Worm (Caenorhabditis elegans) whole organism, late embryonic: Measurements from ENCODE around the gene B0416.2.
A peak's percentile ranks its signal among the peaks of the same experiment; 100 is the strongest.

Source experiments
- C08G9.2 ChIP-seq: sonication (generic microtip); optimal IDR thresholded peaks from 2 replicates; lab custom pipeline; 2016; ENCODE audit warnings: mild to moderate bottlenecking, missing genetic modification characterization, moderate library complexity, missing compliant biosample characterization
- C38D4.7 ChIP-seq: fragments of 200-800 bp; sonication (Bioruptor generic); optimal IDR thresholded peaks from 2 replicates; lab custom pipeline; 2018; ENCODE audit warnings: mild to moderate bottlenecking, missing genetic modification characterization, moderate library complexity, missing compliant biosample characterization
- F13H6.1 ChIP-seq: sonication (generic microtip); optimal IDR thresholded peaks from 2 replicates; lab custom pipeline; 2016; ENCODE audit warnings: missing genetic modification characterization, missing compliant biosample characterization
- Y22D7AL.16 ChIP-seq: sonication (generic microtip); optimal IDR thresholded peaks from 2 replicates; lab custom pipeline; 2016; ENCODE audit warnings: missing genetic modification characterization, missing compliant biosample characterization
- ama-1 ChIP-seq: fragments of 150-350 bp; optimal IDR thresholded peaks from 2 replicates; lab custom pipeline; 2014
- ceh-14 ChIP-seq: sonication (generic microtip); optimal IDR thresholded peaks from 2 replicates; lab custom pipeline; 2016; ENCODE audit warnings: missing genotype, missing genetic modification characterization, missing compliant biosample characterization
- ceh-18 ChIP-seq: sonication (generic microtip); optimal IDR thresholded peaks from 2 replicates; lab custom pipeline; 2016; ENCODE audit warnings: missing genetic modification characterization, missing compliant biosample characterization
- ceh-2 ChIP-seq: sonication (generic microtip); optimal IDR thresholded peaks from 2 replicates; lab custom pipeline; 2016; ENCODE audit warnings: missing genotype, missing genetic modification characterization, missing compliant biosample characterization
- ceh-30 ChIP-seq: fragments of 150-350 bp; optimal IDR thresholded peaks from 2 replicates; lab custom pipeline; 2014; ENCODE audit warnings: missing biosample characterization, missing genetic modification characterization
- ceh-31 ChIP-seq: sonication (generic microtip); optimal IDR thresholded peaks from 2 replicates; lab custom pipeline; 2016; ENCODE audit warnings: missing genetic modification characterization, missing compliant biosample characterization
- ceh-34 ChIP-seq: sonication (generic microtip); optimal IDR thresholded peaks from 2 replicates; lab custom pipeline; 2016; ENCODE audit warnings: mild to moderate bottlenecking, missing genetic modification characterization, missing compliant biosample characterization
- ceh-45 ChIP-seq: fragments of 200-800 bp; sonication (Bioruptor generic); IDR thresholded peaks from 2 replicates; pipeline ENCODE4 v1.3.6; 2022; ENCODE audit warnings: missing genetic modification reagents, missing genetic modification characterization, missing compliant biosample characterization
- ceh-9 ChIP-seq: sonication (generic microtip); optimal IDR thresholded peaks from 2 replicates; lab custom pipeline; 2016; ENCODE audit warnings: mild to moderate bottlenecking, missing genetic modification characterization, inconsistent platforms, missing compliant biosample characterization
- che-1 ChIP-seq: sonication (generic microtip); optimal IDR thresholded peaks from 2 replicates; lab custom pipeline; 2016; ENCODE audit warnings: mild to moderate bottlenecking, missing genetic modification characterization, missing compliant biosample characterization
- dmd-4 ChIP-seq: sonication (generic microtip); optimal IDR thresholded peaks from 2 replicates; lab custom pipeline; 2016; ENCODE audit warnings: borderline replicate concordance, missing genetic modification characterization, missing compliant biosample characterization
- dve-1 ChIP-seq: sonication (generic microtip); optimal IDR thresholded peaks from 2 replicates; lab custom pipeline; 2017; ENCODE audit warnings: antibody characterized with exemption, mild to moderate bottlenecking, missing genetic modification characterization, missing compliant biosample characterization
- ets-4 ChIP-seq: sonication (generic microtip); optimal IDR thresholded peaks from 2 replicates; lab custom pipeline; 2016; ENCODE audit warnings: missing genetic modification characterization, missing compliant biosample characterization
- fax-1 ChIP-seq: sonication (generic microtip); optimal IDR thresholded peaks from 2 replicates; lab custom pipeline; 2016; ENCODE audit warnings: missing genotype, missing genetic modification characterization, missing compliant biosample characterization
- fkh-10 ChIP-seq: fragments of 150-350 bp; optimal IDR thresholded peaks from 2 replicates; lab custom pipeline; 2014; ENCODE audit warnings: missing biosample characterization, missing genetic modification reagents, missing genetic modification characterization
- fkh-6 ChIP-seq: sonication (generic microtip); optimal IDR thresholded peaks from 2 replicates; lab custom pipeline; 2016; ENCODE audit warnings: missing genetic modification characterization, missing compliant biosample characterization
- hlh-13 ChIP-seq: fragments of 200-800 bp; sonication (Bioruptor generic); optimal IDR thresholded peaks from 2 replicates; lab custom pipeline; 2018; ENCODE audit warnings: mild to moderate bottlenecking, missing genetic modification characterization, missing compliant biosample characterization
- hlh-30 ChIP-seq: sonication (generic microtip); optimal IDR thresholded peaks from 2 replicates; lab custom pipeline; 2017; ENCODE audit warnings: antibody characterized with exemption, missing genetic modification characterization, missing compliant biosample characterization; ENCODE audit not compliant: insufficient read depth
- hlh-8 ChIP-seq: sonication (generic microtip); optimal IDR thresholded peaks from 2 replicates; lab custom pipeline; 2016; ENCODE audit warnings: missing genotype, missing genetic modification characterization, missing compliant biosample characterization
- lim-6 ChIP-seq: sonication (generic microtip); optimal IDR thresholded peaks from 2 replicates; lab custom pipeline; 2016; ENCODE audit warnings: missing genetic modification characterization, missing compliant biosample characterization
- lin-11 ChIP-seq: fragments of 200-800 bp; sonication (Bioruptor generic); optimal IDR thresholded peaks from 2 replicates; lab custom pipeline; 2018; ENCODE audit warnings: mild to moderate bottlenecking, missing genetic modification characterization, missing compliant biosample characterization
- madf-2 ChIP-seq: sonication (generic microtip); optimal IDR thresholded peaks from 2 replicates; lab custom pipeline; 2017; ENCODE audit warnings: missing genetic modification characterization, missing compliant biosample characterization
- nfya-1 ChIP-seq: sonication (generic microtip); optimal IDR thresholded peaks from 2 replicates; lab custom pipeline; 2017; ENCODE audit warnings: missing genetic modification characterization, mild to moderate bottlenecking, missing compliant biosample characterization, antibody characterized with exemption, moderate library complexity
- nhr-232 ChIP-seq: sonication (generic microtip); optimal IDR thresholded peaks from 2 replicates; lab custom pipeline; 2016; ENCODE audit warnings: missing genetic modification characterization, missing compliant biosample characterization
- npax-4 ChIP-seq: sonication (generic microtip); optimal IDR thresholded peaks from 2 replicates; lab custom pipeline; 2016; ENCODE audit warnings: missing genetic modification characterization, missing compliant biosample characterization
- pax-1 ChIP-seq: fragments of 150-350 bp; optimal IDR thresholded peaks from 2 replicates; lab custom pipeline; 2014; ENCODE audit warnings: missing biosample characterization, missing genetic modification characterization
- pha-2 ChIP-seq: sonication (generic microtip); optimal IDR thresholded peaks from 2 replicates; lab custom pipeline; 2017; ENCODE audit warnings: mild to moderate bottlenecking, missing genetic modification characterization, missing compliant biosample characterization
- pha-4 ChIP-seq: fragments of 150-350 bp; optimal IDR thresholded peaks from 2 replicates; lab custom pipeline; 2018; ENCODE audit warnings: missing biosample characterization, missing genetic modification reagents, missing genetic modification characterization
- pqm-1 ChIP-seq: sonication (generic microtip); optimal IDR thresholded peaks from 2 replicates; lab custom pipeline; 2016; ENCODE audit warnings: missing genetic modification characterization, missing compliant biosample characterization
- pros-1 ChIP-seq: fragments of 150-350 bp; optimal IDR thresholded peaks from 2 replicates; lab custom pipeline; 2014; ENCODE audit warnings: missing biosample characterization, missing genetic modification reagents, missing genetic modification characterization
- rnt-1 ChIP-seq: sonication (generic microtip); optimal IDR thresholded peaks from 2 replicates; lab custom pipeline; 2016; ENCODE audit warnings: missing genetic modification characterization, missing compliant biosample characterization
- sox-2 ChIP-seq: fragments of 200-800 bp; sonication (Bioruptor generic); IDR thresholded peaks from 2 replicates; pipeline ENCODE4 v1.3.6; 2022; ENCODE audit warnings: missing genetic modification reagents, missing genetic modification characterization, missing compliant biosample characterization
- sox-4 ChIP-seq: sonication (generic microtip); optimal IDR thresholded peaks from 2 replicates; lab custom pipeline; 2017; ENCODE audit warnings: mild to moderate bottlenecking, missing genetic modification characterization, inconsistent platforms, missing compliant biosample characterization
- tbx-2 ChIP-seq: sonication (generic microtip); optimal IDR thresholded peaks from 2 replicates; lab custom pipeline; 2016; ENCODE audit warnings: missing genetic modification characterization, missing compliant biosample characterization
- tbx-7 ChIP-seq: sonication (generic microtip); optimal IDR thresholded peaks from 2 replicates; lab custom pipeline; 2016; ENCODE audit warnings: missing genotype, missing genetic modification characterization, missing compliant biosample characterization
- ttx-3 ChIP-seq: sonication (generic microtip); optimal IDR thresholded peaks from 2 replicates; lab custom pipeline; 2016; ENCODE audit warnings: missing genetic modification reagents, missing genetic modification characterization, missing compliant biosample characterization
- ztf-16 ChIP-seq: sonication (generic microtip); optimal IDR thresholded peaks from 2 replicates; lab custom pipeline; 2017; ENCODE audit warnings: missing genetic modification characterization, missing compliant biosample characterization

B0416.2 gene

DNA sequence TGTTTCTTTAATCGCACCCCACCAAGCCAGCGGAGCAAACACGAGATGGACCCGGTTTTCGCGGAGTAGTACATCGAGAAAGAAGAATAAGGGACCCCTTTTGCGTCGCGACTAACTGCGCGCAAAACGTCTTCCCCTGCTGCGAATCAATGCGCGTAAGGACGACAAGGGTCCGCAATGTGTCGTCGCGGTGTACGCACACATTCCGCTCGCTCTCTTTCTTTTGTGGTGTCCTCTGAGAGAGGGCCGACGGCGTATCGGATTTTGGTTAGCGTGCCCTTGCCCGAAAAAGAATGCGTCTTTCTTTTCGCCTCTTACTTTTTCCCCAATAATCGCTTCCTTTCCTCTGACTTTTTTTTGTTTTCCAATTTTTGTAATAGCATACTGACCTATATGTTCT is 38.9 kb downstream of the B0416.2 start (continued):
- TF ChIP-seq ttx-3 (tag; lab: Kevin White, UChicago) = no peak
- peak; percentile 2 for TF ChIP-seq fax-1 (tag; lab: Kevin White, UChicago)
- peak; percentile 25 for TF ChIP-seq C08G9.2 (tag; lab: Kevin White, UChicago)
- no peak for TF ChIP-seq dve-1
- no peak for TF ChIP-seq ama-1 (lab: Kevin White, UChicago)
- no peak for TF ChIP-seq pha-4 (tag; lab: Kevin White, UChicago)
- peak; percentile 35 for TF ChIP-seq ceh-14 (tag; lab: Kevin White, UChicago)
- TF ChIP-seq F13H6.1 (tag; lab: Kevin White, UChicago) = no peak
- TF ChIP-seq madf-2 (tag; lab: Kevin White, UChicago) = peak; percentile 22
- TF ChIP-seq sox-4 (tag; lab: Kevin White, UChicago) = no peak
- TF ChIP-seq sox-2 (GFP tag; lab: Robert Waterston, UW) = no peak
- TF ChIP-seq lin-11 = no peak
- peak; percentile 3 for TF ChIP-seq pqm-1 (tag; lab: Kevin White, UChicago)
- TF ChIP-seq ceh-9 (tag; lab: Kevin White, UChicago) = no peak
- no peak for TF ChIP-seq che-1 (tag; lab: Kevin White, UChicago)
- peak; percentile 13 for TF ChIP-seq hlh-8
- TF ChIP-seq nhr-232 = no peak
- no peak for TF ChIP-seq dmd-4 (tag; lab: Kevin White, UChicago)
- peak; percentile 57 for TF ChIP-seq hlh-30 (tag; lab: Kevin White, UChicago)
- peak; percentile 55 for TF ChIP-seq rnt-1
- TF ChIP-seq fkh-6 (tag; lab: Kevin White, UChicago) = peak; percentile 22
- no peak for TF ChIP-seq tbx-7
- peak; percentile 86 for TF ChIP-seq ceh-34 (tag; lab: Kevin White, UChicago)
- TF ChIP-seq ztf-16 (tag; lab: Kevin White, UChicago) = no peak
- no peak for TF ChIP-seq C38D4.7 (GFP tag; lab: Kevin White, UChicago)
- TF ChIP-seq ceh-45 (GFP tag; lab: Robert Waterston, UW) = 0 out of 2 replicates have a peak, but pooled peaks have one; percentile 18

- TF ChIP-seq pha-4 (tag; lab: Kevin White, UChicago) = no peak
- TF ChIP-seq ztf-16 (tag; lab: Kevin White, UChicago) = no peak
- TF ChIP-seq pha-2 (tag; lab: Kevin White, UChicago) = no peak
- TF ChIP-seq npax-4 = no peak
- TF ChIP-seq fkh-10 = no peak
- no peak for TF ChIP-seq fax-1 (tag; lab: Kevin White, UChicago)
- TF ChIP-seq Y22D7AL.16 = no peak
- TF ChIP-seq pros-1 (tag; lab: Kevin White, UChicago) = no peak
- TF ChIP-seq fkh-6 (tag; lab: Kevin White, UChicago) = no peak
- TF ChIP-seq ceh-30 (tag; lab: Kevin White, UChicago) = no peak
- no peak for TF ChIP-seq hlh-13 (GFP tag; lab: Kevin White, UChicago)
- TF ChIP-seq pax-1 (tag; lab: Kevin White, UChicago) = no peak
- TF ChIP-seq rnt-1 = no peak
- no peak for TF ChIP-seq dmd-4 (tag; lab: Kevin White, UChicago)
These were observed 39.4 kb downstream of the B0416.2 start, which contains the start of gene apa-2 for ce11 chrX:9338375-9338774. TSS of gene apa-2 (plus strand) at chrX:9338675.

- TF ChIP-seq ceh-2 (tag; lab: Kevin White, UChicago) (peak; percentile 63), lim-6 (tag; lab: Kevin White, UChicago) (peak; percentile 8), C08G9.2 (tag; lab: Kevin White, UChicago) (peak; percentile 64), ceh-18 (tag; lab: Kevin White, UChicago) (no peak), tbx-2 (tag; lab: Kevin White, UChicago) (peak; percentile 74), ceh-34 (tag; lab: Kevin White, UChicago) (peak; percentile 31), nfya-1 (tag; lab: Kevin White, UChicago) (peak; percentile 10), hlh-30 (tag; lab: Kevin White, UChicago) (peak; percentile 97), ets-4 (tag; lab: Kevin White, UChicago) (peak; percentile 73), pha-2 (tag; lab: Kevin White, UChicago) (no peak), ceh-31 (tag; lab: Kevin White, UChicago) (peak; percentile 73)
These were observed 48.5 kb downstream of the B0416.2 start, which contains the start of gene oga-1 for ce11 chrX:9347380-9347979. TSS of gene oga-1 (minus strand) at chrX:9347430.
